Worm (Caenorhabditis elegans) whole organism, midembryonic: Measurements from ENCODE around the gene glrx-5.

ENCODE experiments used
- cog-1 ChIP-seq: sonication (generic microtip); optimal IDR thresholded peaks from 2 replicates; lab custom pipeline; 2016; ENCODE audit warnings: missing genetic modification characterization, missing compliant biosample characterization
- flt-1 ChIP-seq: fragments of 200-800 bp; sonication (Bioruptor generic); IDR thresholded peaks from 2 replicates; pipeline ENCODE4 v1.3.6; 2022; ENCODE audit warnings: missing genetic modification characterization, missing compliant biosample characterization
- ref-1 ChIP-seq: fragments of 200-800 bp; sonication (Bioruptor generic); conservative IDR thresholded peaks from 2 replicates; pipeline ENCODE4 v1.3.6; 2022; ENCODE audit warnings: missing genetic modification reagents, missing genetic modification characterization, missing compliant biosample characterization
- tab-1 ChIP-seq: fragments of 200-800 bp; sonication (Bioruptor generic); IDR thresholded peaks from 2 replicates; pipeline ENCODE4 v1.3.6; 2022; ENCODE audit warnings: missing genetic modification characterization, missing compliant biosample characterization
- ztf-23 ChIP-seq: fragments of 200-800 bp; sonication (Bioruptor generic); IDR thresholded peaks from 2 replicates; pipeline ENCODE4 v1.3.6; 2022; ENCODE audit warnings: missing genetic modification reagents, missing genetic modification characterization, missing compliant biosample characterization

- no peak for TF ChIP-seq ref-1 (GFP tag; lab: Robert Waterston, UW)
- TF ChIP-seq cog-1, result no peak
- no peak for TF ChIP-seq flt-1 (GFP tag; lab: Robert Waterston, UW)
- TF ChIP-seq tab-1 (GFP tag; lab: Robert Waterston, UW), result no peak
- TF ChIP-seq ztf-23 (GFP tag; lab: Robert Waterston, UW), result no peak
These were observed 48.1 kb upstream of the glrx-5 start, which contains the start of gene tat-1 for ce11 chrIII:12421708-12422107.
